Worm (Caenorhabditis elegans) whole organism, midembryonic: ENCODE results near the gene wah-1.

Experiments
- flt-1 ChIP-seq: fragments of 200-800 bp; sonication (Bioruptor generic); IDR thresholded peaks from 2 replicates; pipeline ENCODE4 v1.3.6; 2022; ENCODE audit warnings: missing genetic modification characterization, missing compliant biosample characterization
- klf-2 ChIP-seq: fragments of 200-800 bp; sonication (Bioruptor generic); conservative IDR thresholded peaks from 2 replicates; pipeline ENCODE4 v1.3.6; 2022; ENCODE audit warnings: missing genetic modification reagents, missing genetic modification characterization, missing compliant biosample characterization
- med-1 ChIP-seq: sonication (generic microtip); optimal IDR thresholded peaks from 2 replicates; lab custom pipeline; 2017; ENCODE audit warnings: missing genetic modification characterization, mild to moderate bottlenecking, missing compliant biosample characterization, antibody characterized with exemption, missing genetic modification reagents; ENCODE audit not compliant: insufficient read depth
- ztf-23 ChIP-seq: fragments of 200-800 bp; sonication (Bioruptor generic); IDR thresholded peaks from 2 replicates; pipeline ENCODE4 v1.3.6; 2022; ENCODE audit warnings: missing genetic modification reagents, missing genetic modification characterization, missing compliant biosample characterization

- TF ChIP-seq ztf-23 (GFP tag; lab: Robert Waterston, UW) (no peak), flt-1 (GFP tag; lab: Robert Waterston, UW) (no peak), klf-2 (GFP tag; lab: Robert Waterston, UW) (no peak), med-1 (GFP tag; lab: Kevin White, UChicago) (no peak)
Observed at ce11 chrIII:12037217-12037616, 47.2 kb downstream of the wah-1 start.
